Worm (Caenorhabditis elegans) whole organism, L1 larva: ENCODE results near the gene Y53C12B.1.

Experiments
- aly-2 ChIP-seq: fragments of 150-350 bp; optimal IDR thresholded peaks from 2 replicates; lab custom pipeline; 2014; ENCODE audit warnings: missing biosample characterization, missing genetic modification characterization
- blmp-1 ChIP-seq: fragments of 150-350 bp; optimal IDR thresholded peaks from 2 replicates; lab custom pipeline; 2014; ENCODE audit warnings: missing biosample characterization, missing genetic modification characterization
- ceh-63 ChIP-seq: fragments of 200-800 bp; sonication (Bioruptor generic); optimal IDR thresholded peaks from 2 replicates; lab custom pipeline; 2018; ENCODE audit warnings: mild to moderate bottlenecking, missing genetic modification characterization, missing compliant biosample characterization
- ceh-82 ChIP-seq, 3 experiments: fragments of 150-350 bp in 1 of 3; sonication (generic microtip) in 2 of 3; optimal IDR thresholded peaks; 2 replicates each; lab custom pipeline; 2014 to 2017; ENCODE audit warnings: missing biosample characterization in 3 of 3, missing genetic modification characterization in 3 of 3
- dpl-1 ChIP-seq, 3 experiments: fragments of 150-350 bp in 2 of 3; sonication (generic microtip) in 1 of 3; optimal IDR thresholded peaks; 2 replicates each; lab custom pipeline; 2014 to 2017; ENCODE audit warnings: missing biosample characterization in 3 of 3, missing genetic modification characterization in 3 of 3, missing genetic modification reagents in 3 of 3
- dsc-1 ChIP-seq: sonication (generic microtip); optimal IDR thresholded peaks from 2 replicates; lab custom pipeline; 2016; ENCODE audit warnings: mild to moderate bottlenecking, missing genetic modification characterization, missing compliant biosample characterization
- efl-1 ChIP-seq, 4 experiments: fragments of 150-350 bp; optimal IDR thresholded peaks in 3 of 4; peaks in 1 of 4; 1 replicate in 1 of 4; 2 replicates in 3 of 4; lab custom pipeline; 2014; ENCODE audit warnings: missing biosample characterization in 2 of 4, missing genetic modification characterization in 2 of 4, missing genetic modification reagents in 2 of 4
- efl-3 ChIP-seq: fragments of 200-800 bp; sonication (Bioruptor generic); optimal IDR thresholded peaks from 2 replicates; lab custom pipeline; 2018; ENCODE audit warnings: mild to moderate bottlenecking, missing genetic modification characterization, missing compliant biosample characterization
- elt-2 ChIP-seq: sonication (generic microtip); optimal IDR thresholded peaks from 2 replicates; lab custom pipeline; 2016; ENCODE audit warnings: missing genetic modification characterization, mild to moderate bottlenecking, inconsistent platforms, missing compliant biosample characterization, missing genetic modification reagents
- fkh-10 ChIP-seq: sonication (generic microtip); optimal IDR thresholded peaks from 2 replicates; lab custom pipeline; 2017; ENCODE audit warnings: missing biosample characterization, missing genetic modification reagents, missing genetic modification characterization
- hlh-17 ChIP-seq: fragments of 200-800 bp; sonication (Bioruptor generic); optimal IDR thresholded peaks from 2 replicates; lab custom pipeline; 2018; ENCODE audit warnings: missing genetic modification characterization, mild to moderate bottlenecking, missing compliant biosample characterization, moderate library complexity, borderline replicate concordance
- hlh-4 ChIP-seq: sonication (generic microtip); optimal IDR thresholded peaks from 2 replicates; lab custom pipeline; 2016; ENCODE audit warnings: mild to moderate bottlenecking, missing genetic modification characterization, missing compliant biosample characterization
- irx-1 ChIP-seq: sonication (generic microtip); optimal IDR thresholded peaks from 2 replicates; lab custom pipeline; 2016; ENCODE audit warnings: missing genetic modification characterization, missing compliant biosample characterization
- lin-14 ChIP-seq: fragments of 200-800 bp; sonication (Bioruptor generic); optimal IDR thresholded peaks from 2 replicates; lab custom pipeline; 2018; ENCODE audit warnings: mild to moderate bottlenecking, missing genetic modification characterization, moderate library complexity, missing compliant biosample characterization
- lin-15B ChIP-seq: fragments of 150-350 bp; sonication (generic microtip); optimal IDR thresholded peaks from 3 replicates; lab custom pipeline; 2014; ENCODE audit warnings: missing biosample characterization, missing genetic modification characterization
- lsy-2 ChIP-seq, 2 experiments: fragments of 150-350 bp; optimal IDR thresholded peaks; 2 replicates each; lab custom pipeline; 2014; ENCODE audit warnings: missing biosample characterization in 2 of 2, missing genetic modification characterization in 2 of 2
- mab-9 ChIP-seq: fragments of 200-800 bp; sonication (Bioruptor generic); IDR thresholded peaks from 2 replicates; pipeline ENCODE4 v1.3.6; 2022; ENCODE audit warnings: missing genetic modification reagents, missing genetic modification characterization, missing compliant biosample characterization
- mdl-1 ChIP-seq, 2 experiments: fragments of 150-350 bp; optimal IDR thresholded peaks; 2 replicates each; lab custom pipeline; 2014 to 2017; ENCODE audit warnings: missing biosample characterization in 2 of 2, missing genetic modification characterization in 2 of 2, inconsistent platforms in 1 of 2
- nhr-19 ChIP-seq: fragments of 200-800 bp; sonication (Bioruptor generic); conservative IDR thresholded peaks from 2 replicates; pipeline ENCODE4 v1.3.6; 2022; ENCODE audit warnings: missing genetic modification characterization, missing compliant biosample characterization
- nhr-28 ChIP-seq: fragments of 150-350 bp; optimal IDR thresholded peaks from 2 replicates; lab custom pipeline; 2014; ENCODE audit warnings: missing biosample characterization, missing genetic modification characterization
- nhr-47 ChIP-seq: sonication (generic microtip); optimal IDR thresholded peaks from 2 replicates; lab custom pipeline; 2016; ENCODE audit warnings: mild to moderate bottlenecking, missing genetic modification characterization, moderate library complexity, missing compliant biosample characterization
- nhr-71 ChIP-seq: sonication (generic microtip); optimal IDR thresholded peaks from 2 replicates; lab custom pipeline; 2016; ENCODE audit warnings: mild to moderate bottlenecking, missing genetic modification characterization, moderate library complexity, missing compliant biosample characterization
- nhr-76 ChIP-seq: sonication (generic microtip); optimal IDR thresholded peaks from 2 replicates; lab custom pipeline; 2017; ENCODE audit warnings: missing biosample characterization, missing genetic modification characterization
- nhr-90 ChIP-seq: sonication (generic microtip); optimal IDR thresholded peaks from 2 replicates; lab custom pipeline; 2016; ENCODE audit warnings: mild to moderate bottlenecking, missing genetic modification characterization, missing compliant biosample characterization; ENCODE audit not compliant: poor library complexity
- pag-3 ChIP-seq: sonication (generic microtip); optimal IDR thresholded peaks from 2 replicates; lab custom pipeline; 2017; ENCODE audit warnings: missing genetic modification characterization, mild to moderate bottlenecking, missing compliant biosample characterization, antibody characterized with exemption, borderline replicate concordance; ENCODE audit not compliant: insufficient read depth
- rnt-1 ChIP-seq: sonication (generic microtip); optimal IDR thresholded peaks from 2 replicates; lab custom pipeline; 2016; ENCODE audit warnings: mild to moderate bottlenecking, missing genetic modification characterization, moderate library complexity, missing compliant biosample characterization
- skn-1 ChIP-seq: fragments of 150-350 bp; optimal IDR thresholded peaks from 2 replicates; lab custom pipeline; 2014; ENCODE audit warnings: missing biosample characterization, missing genetic modification characterization
- unc-30 ChIP-seq: sonication (generic microtip); optimal IDR thresholded peaks from 2 replicates; lab custom pipeline; 2017; ENCODE audit warnings: missing biosample characterization, missing genetic modification characterization
- zag-1 ChIP-seq: fragments of 150-350 bp; optimal IDR thresholded peaks from 2 replicates; lab custom pipeline; 2014; ENCODE audit warnings: missing biosample characterization, missing genetic modification characterization
- ztf-11 ChIP-seq, 2 experiments: sonication (generic microtip); optimal IDR thresholded peaks; 2 replicates each; lab custom pipeline; 2016 to 2017; ENCODE audit warnings: missing genetic modification characterization in 2 of 2, missing biosample characterization in 1 of 2, missing compliant biosample characterization in 1 of 2

Gene Y53C12B.1

DNA sequence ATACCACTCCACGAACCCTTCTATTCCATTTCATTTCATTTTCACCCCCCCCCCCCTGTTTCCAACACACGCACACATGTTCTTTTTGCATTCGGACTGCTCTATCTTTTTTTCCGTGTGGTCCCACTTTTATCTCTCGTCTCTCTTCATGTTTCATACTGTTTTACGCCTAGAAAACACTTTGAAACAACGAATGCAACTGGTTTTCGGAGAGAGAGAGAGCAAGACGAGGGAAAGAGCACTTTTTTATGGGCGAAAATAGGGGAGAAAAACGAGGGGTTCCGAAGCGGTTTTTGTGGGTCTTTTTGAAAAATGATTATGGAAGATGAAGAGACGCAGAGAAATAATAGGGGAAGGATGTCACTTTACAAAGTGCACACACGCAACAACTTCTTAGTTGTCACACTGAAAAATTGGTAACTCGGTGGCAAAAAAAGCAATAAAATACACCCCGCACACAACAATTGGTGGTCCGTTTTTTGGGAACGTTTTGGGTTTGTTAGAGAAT lies 18.6 kb downstream of the Y53C12B.1 start:
- TF ChIP-seq lsy-2 (tag; optimal IDR thresholded peaks at IDR 0.05; lab: Kevin White, UChicago), result peak in 1 of 2 experiments; percentile 8
- peak; percentile 64 for TF ChIP-seq dsc-1 (tag; lab: Kevin White, UChicago)
- no peak for TF ChIP-seq irx-1
- no peak for TF ChIP-seq aly-2 (tag; lab: Kevin White, UChicago)
- peak; percentile 55 for TF ChIP-seq rnt-1 (tag; lab: Kevin White, UChicago)
- TF ChIP-seq unc-30, result no peak
- TF ChIP-seq lin-14, result peak; percentile 81
- TF ChIP-seq nhr-90 (tag; lab: Kevin White, UChicago), result no peak
- TF ChIP-seq, all 84 proteins: peak for 4

DNA sequence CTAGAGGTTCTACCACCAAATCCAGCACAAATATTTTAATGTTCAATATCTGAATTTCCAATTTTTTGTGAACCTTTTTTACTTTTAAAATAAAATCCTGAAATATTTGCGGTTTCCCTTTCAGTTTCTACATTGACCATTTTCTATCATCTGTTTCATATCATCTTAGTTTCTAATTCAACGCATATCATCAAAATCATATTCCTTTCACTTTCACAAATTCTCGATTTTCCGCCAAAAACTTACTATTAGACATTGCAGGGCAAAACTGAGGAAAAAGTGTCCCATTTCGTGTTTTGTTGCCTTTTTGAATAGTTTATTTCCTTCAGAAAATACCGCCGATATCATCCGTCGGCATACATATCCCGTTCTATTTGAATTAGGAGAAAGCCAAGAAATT lies 20.8 kb downstream of the Y53C12B.1 start:
- peak; percentile 84 for TF ChIP-seq blmp-1 (tag; lab: Kevin White, UChicago)
- no peak for TF ChIP-seq lin-15B (tag; lab: Kevin White, UChicago)
- no peak for TF ChIP-seq ceh-63 (GFP tag; lab: Kevin White, UChicago)

DNA sequence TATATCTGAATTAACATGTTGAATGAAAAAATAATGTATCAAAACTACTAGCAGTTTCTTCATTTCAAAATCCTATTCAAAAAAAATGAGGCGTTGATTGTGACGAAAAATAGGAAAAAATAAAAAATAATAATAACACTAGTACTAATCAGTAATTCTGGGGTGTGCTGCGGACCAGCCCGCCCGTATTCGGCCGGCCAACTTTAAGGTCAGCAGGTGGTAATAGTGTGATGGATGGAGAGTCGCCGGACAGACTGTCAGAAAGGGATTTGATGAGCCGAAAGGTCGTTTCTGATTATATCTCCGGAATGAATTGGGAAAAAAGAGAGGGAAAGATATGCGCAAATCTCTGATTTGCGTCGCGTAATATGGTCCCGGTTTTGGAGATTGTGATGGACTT lies 21.4 kb downstream of the Y53C12B.1 start, which contains the start of gene cutl-2:
cutl-2 (minus strand) TSS at position 210 of the 400 bp plus-strand sequence.
- TF ChIP-seq dsc-1 (tag; lab: Kevin White, UChicago), result no peak
- no peak for TF ChIP-seq skn-1
- no peak for TF ChIP-seq nhr-28
- TF ChIP-seq hlh-17, result no peak
- TF ChIP-seq aly-2 (tag; lab: Kevin White, UChicago), result no peak
- no peak for TF ChIP-seq elt-2 (tag; lab: Kevin White, UChicago)
- no peak for TF ChIP-seq efl-3 (GFP tag; lab: Kevin White, UChicago)

DNA sequence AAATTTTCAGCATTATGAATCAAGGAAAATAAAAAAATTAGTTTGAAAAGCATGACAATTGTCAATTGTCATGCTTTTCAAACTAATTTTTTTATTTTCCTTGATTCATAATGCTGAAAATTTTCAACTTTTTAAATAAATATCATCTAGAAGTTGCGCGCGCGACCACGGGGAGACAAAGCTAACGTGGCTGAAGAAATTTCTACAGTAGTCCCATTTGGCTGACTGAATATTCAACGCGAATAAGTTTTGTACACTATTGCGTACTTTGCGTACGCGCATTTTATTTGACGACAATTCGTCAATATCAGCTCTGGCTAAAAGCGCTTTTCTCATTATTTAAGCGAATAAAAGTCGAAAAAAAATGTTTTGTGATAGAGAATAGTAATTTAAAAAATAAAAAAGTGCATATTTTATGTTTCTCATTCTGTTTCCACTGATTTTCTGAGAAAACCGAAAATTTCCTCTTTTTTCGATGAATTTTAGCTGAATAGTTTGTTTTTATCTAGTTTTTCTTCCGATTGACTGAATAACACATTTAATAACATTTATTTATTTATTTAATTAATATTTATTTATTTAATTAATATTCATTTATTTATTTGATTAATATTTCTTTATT lies 27.1 kb downstream of the Y53C12B.1 start, which contains the start of gene Y53C12A.11:
Y53C12A.11 (minus strand) TSS at position 68 of the 622 bp plus-strand sequence.
- TF ChIP-seq lsy-2 (tag; optimal IDR thresholded peaks at IDR 0.05; lab: Kevin White, UChicago), result peak in 1 of 2 experiments; percentile 52
- TF ChIP-seq nhr-71 (tag; lab: Kevin White, UChicago), result peak; percentile 26
- TF ChIP-seq nhr-47 (tag; lab: Kevin White, UChicago), result peak; percentile 5
- peak; percentile 41 for TF ChIP-seq nhr-19 (GFP tag; lab: Robert Waterston, UW)
- peak; percentile 13 to 39 for TF ChIP-seq efl-1 (optimal IDR thresholded peaks at IDR 0.05; lab: Kevin White, UChicago)
- peak in 1 of 2 experiments; percentile 70 for TF ChIP-seq efl-1 (GFP tag; optimal IDR thresholded peaks at IDR 0.05 in 1 of 2; lab: Kevin White, UChicago)

DNA sequence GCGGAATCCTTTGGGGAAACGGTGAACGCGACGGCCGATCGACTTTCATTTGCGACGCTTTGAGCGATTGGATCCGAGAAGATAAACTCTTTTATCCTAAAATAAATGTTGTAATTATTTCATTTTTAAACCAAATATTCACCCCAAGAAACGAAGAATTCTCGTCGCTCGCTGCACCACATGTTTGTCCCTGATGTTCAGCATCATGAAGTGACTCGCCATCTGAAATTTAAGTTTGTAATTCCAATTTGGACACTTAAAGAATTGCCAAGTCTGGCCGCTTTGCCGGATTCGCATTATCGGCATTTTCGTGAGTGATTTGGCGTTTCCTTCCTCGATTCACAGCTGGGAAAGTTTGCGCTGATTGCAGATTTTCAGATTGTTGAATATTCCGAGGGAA lies 28.0 kb downstream of the Y53C12B.1 start, which contains the start of gene Y53C12A.6:
Y53C12A.6 (minus strand) TSS at position 101 of the 400 bp plus-strand sequence.
- TF ChIP-seq zag-1 (tag; lab: Kevin White, UChicago) (no peak), rnt-1 (tag; lab: Kevin White, UChicago) (no peak), mdl-1 (tag; optimal IDR thresholded peaks at IDR 0.05; lab: Kevin White, UChicago) (no peak), ceh-82 (tag; optimal IDR thresholded peaks at IDR 0.05; lab: Kevin White, UChicago) (no peak), pag-3 (tag; lab: Kevin White, UChicago) (no peak), fkh-10 (GFP tag; lab: Kevin White, UChicago) (no peak), elt-2 (tag; lab: Kevin White, UChicago) (no peak), hlh-4 (tag; lab: Kevin White, UChicago) (no peak), dpl-1 (GFP tag; optimal IDR thresholded peaks at IDR 0.05; lab: Kevin White, UChicago) (no peak), ztf-11 (tag; optimal IDR thresholded peaks at IDR 0.05; lab: Kevin White, UChicago) (no peak), nhr-76 (tag; lab: Kevin White, UChicago) (no peak), mab-9 (GFP tag; lab: Robert Waterston, UW) (no peak)
- TF ChIP-seq, all 84 proteins: peak for 0
